Fruit fly (Drosophila melanogaster) whole organism, embryonic: ENCODE data around the gene crm.

ENCODE experiments used
- CG10267 ChIP-seq: fragments of 200-800 bp; sonication (Bioruptor generic); optimal IDR thresholded peaks from 2 replicates; lab custom pipeline; 2018; ENCODE audit warnings: missing biosample characterization, mild to moderate bottlenecking, missing genetic modification characterization, moderate library complexity
- CG13123 ChIP-seq: fragments of 200-800 bp; sonication (Bioruptor generic); optimal IDR thresholded peaks from 2 replicates; lab custom pipeline; 2016; ENCODE audit warnings: missing biosample characterization, missing genetic modification characterization
- CG13424 ChIP-seq: fragments of 200-800 bp; sonication (Bioruptor generic); optimal IDR thresholded peaks from 2 replicates; lab custom pipeline; 2019; ENCODE audit warnings: missing biosample characterization, mild to moderate bottlenecking, missing genetic modification characterization, moderate library complexity
- CG1603 ChIP-seq: fragments of 200-800 bp; sonication (Bioruptor generic); optimal IDR thresholded peaks from 2 replicates; lab custom pipeline; 2019; ENCODE audit warnings: missing biosample characterization, mild to moderate bottlenecking, missing genetic modification characterization, moderate library complexity
- CG18619 ChIP-seq: fragments of 200-800 bp; sonication (Bioruptor generic); optimal IDR thresholded peaks from 3 replicates; lab custom pipeline; 2017; ENCODE audit warnings: missing biosample characterization, mild to moderate bottlenecking, missing genetic modification characterization
- CG2116 ChIP-seq: fragments of 200-800 bp; sonication (Bioruptor generic); optimal IDR thresholded peaks from 3 replicates; lab custom pipeline; 2018; ENCODE audit warnings: missing biosample characterization, mild to moderate bottlenecking, missing genetic modification characterization
- CG2889 ChIP-seq: fragments of 200-800 bp; sonication (Bioruptor generic); IDR thresholded peaks from 3 replicates; pipeline ENCODE4 v1.3.6; 2022; ENCODE audit warnings: missing biosample characterization, missing genetic modification characterization
- CG30020 ChIP-seq: fragments of 200-800 bp; optimal IDR thresholded peaks from 2 replicates; lab custom pipeline; 2019; ENCODE audit warnings: missing biosample characterization, mild to moderate bottlenecking, missing genetic modification characterization, moderate library complexity
- CG30403 ChIP-seq: fragments of 200-800 bp; sonication (Bioruptor generic); optimal IDR thresholded peaks from 3 replicates; lab custom pipeline; 2016; ENCODE audit warnings: missing biosample characterization, missing genetic modification characterization
- CG32772 ChIP-seq: fragments of 200-800 bp; sonication (Bioruptor generic); IDR thresholded peaks from 2 replicates; pipeline ENCODE4 v1.3.6; 2022; ENCODE audit warnings: missing biosample characterization, missing genetic modification characterization
- CG3838 ChIP-seq: fragments of 200-800 bp; sonication (Bioruptor generic); optimal IDR thresholded peaks from 3 replicates; lab custom pipeline; 2016; ENCODE audit warnings: missing biosample characterization, missing genetic modification characterization
- CG4328 ChIP-seq: fragments of 200-800 bp; sonication (Bioruptor generic); optimal IDR thresholded peaks from 3 replicates; lab custom pipeline; 2017; ENCODE audit warnings: missing biosample characterization, missing genetic modification reagents, missing genetic modification characterization
- CG4404 ChIP-seq: fragments of 200-800 bp; sonication (Bioruptor generic); IDR thresholded peaks from 2 replicates; pipeline ENCODE4 v1.3.6; 2022; ENCODE audit warnings: missing biosample characterization, missing genetic modification characterization
- CG6654 ChIP-seq: fragments of 200-800 bp; sonication (Bioruptor generic); optimal IDR thresholded peaks from 2 replicates; lab custom pipeline; 2017; ENCODE audit warnings: missing biosample characterization, mild to moderate bottlenecking, missing genetic modification characterization
- CG6765 ChIP-seq: fragments of 200-800 bp; sonication (Bioruptor generic); optimal IDR thresholded peaks from 3 replicates; lab custom pipeline; 2017; ENCODE audit warnings: missing biosample characterization, mild to moderate bottlenecking, missing genetic modification characterization
- Chrac-16 ChIP-seq: fragments of 200-800 bp; sonication (Bioruptor generic); optimal IDR thresholded peaks from 3 replicates; lab custom pipeline; 2016; ENCODE audit warnings: missing biosample characterization, missing genetic modification characterization
- CrebB ChIP-seq: fragments of 200-800 bp; sonication (Bioruptor generic); optimal IDR thresholded peaks from 3 replicates; lab custom pipeline; 2018; ENCODE audit warnings: missing biosample characterization, mild to moderate bottlenecking, missing genetic modification characterization
- D19A ChIP-seq: fragments of 200-800 bp; optimal IDR thresholded peaks from 3 replicates; lab custom pipeline; 2019; ENCODE audit warnings: missing biosample characterization, mild to moderate bottlenecking, missing genetic modification characterization, moderate library complexity
- Dad ChIP-seq: fragments of 200-800 bp; sonication (Bioruptor generic); optimal IDR thresholded peaks from 3 replicates; lab custom pipeline; 2016; ENCODE audit warnings: missing biosample characterization, missing genetic modification characterization
- Doc3 ChIP-seq: fragments of 200-800 bp; sonication (Bioruptor generic); IDR thresholded peaks from 3 replicates; pipeline ENCODE4 v1.3.6; 2022; ENCODE audit warnings: missing biosample characterization, missing genetic modification characterization; ENCODE audit not compliant: partially characterized antibody
- Ets97D ChIP-seq: fragments of 200-800 bp; sonication (Bioruptor generic); optimal IDR thresholded peaks from 3 replicates; lab custom pipeline; 2016; ENCODE audit warnings: missing biosample characterization, missing genetic modification characterization
- Fer3 ChIP-seq: fragments of 200-800 bp; sonication (Bioruptor generic); optimal IDR thresholded peaks from 2 replicates; lab custom pipeline; 2018; ENCODE audit warnings: missing biosample characterization, mild to moderate bottlenecking, missing genetic modification characterization, moderate library complexity
- HmgZ ChIP-seq: fragments of 200-800 bp; sonication (Bioruptor generic); optimal IDR thresholded peaks from 2 replicates; lab custom pipeline; 2018; ENCODE audit warnings: missing biosample characterization, mild to moderate bottlenecking, missing genetic modification characterization
- MESR4 ChIP-seq: fragments of 200-800 bp; sonication (Bioruptor generic); optimal IDR thresholded peaks from 2 replicates; lab custom pipeline; 2018; ENCODE audit warnings: missing biosample characterization, mild to moderate bottlenecking, missing genetic modification characterization, moderate library complexity
- Mes4 ChIP-seq: fragments of 200-800 bp; sonication (Bioruptor generic); optimal IDR thresholded peaks from 2 replicates; lab custom pipeline; 2016; ENCODE audit warnings: missing biosample characterization, missing genetic modification characterization
- NfI ChIP-seq: fragments of 200-800 bp; sonication (Bioruptor generic); optimal IDR thresholded peaks from 3 replicates; lab custom pipeline; 2018; ENCODE audit warnings: missing biosample characterization, mild to moderate bottlenecking, missing genetic modification characterization, moderate library complexity
- Sin3A ChIP-seq: fragments of >200 bp; optimal IDR thresholded peaks from 2 replicates; lab custom pipeline; 2018
- Stat92E ChIP-seq, 3 experiments: fragments of >200 bp in 2 of 3; fragments of 200-800 bp in 1 of 3; sonication (Bioruptor generic) in 1 of 3; optimal IDR thresholded peaks; 2 replicates each; lab custom pipeline; 2017 to 2019; ENCODE audit warnings: missing biosample characterization in 3 of 3, missing genetic modification characterization in 3 of 3, mild to moderate bottlenecking in 1 of 3, moderate library complexity in 1 of 3
- ara ChIP-seq: fragments of 200-800 bp; sonication (Bioruptor generic); IDR thresholded peaks from 2 replicates; pipeline ENCODE4 v1.3.6; 2022; ENCODE audit warnings: missing biosample characterization, missing genetic modification characterization
- btn ChIP-seq: fragments of 200-800 bp; sonication (Bioruptor generic); optimal IDR thresholded peaks from 2 replicates; lab custom pipeline; 2016; ENCODE audit warnings: missing biosample characterization, missing genetic modification characterization
- chinmo ChIP-seq: fragments of 200-800 bp; sonication (Bioruptor generic); IDR thresholded peaks from 4 replicates; pipeline ENCODE4 v1.3.6; 2022; ENCODE audit warnings: missing biosample characterization, missing genetic modification characterization; ENCODE audit not compliant: partially characterized antibody
- crp ChIP-seq, 2 experiments: fragments of 200-800 bp; sonication (Bioruptor generic); optimal IDR thresholded peaks; 2 replicates in 1 of 2; 3 replicates in 1 of 2; lab custom pipeline; 2017; ENCODE audit warnings: missing biosample characterization in 2 of 2, missing genetic modification characterization in 2 of 2, mild to moderate bottlenecking in 1 of 2, moderate library complexity in 1 of 2
- dan ChIP-seq: fragments of 200-800 bp; sonication (Bioruptor generic); IDR thresholded peaks from 2 replicates; pipeline ENCODE4 v1.3.6; 2022; ENCODE audit warnings: missing biosample characterization, missing genetic modification characterization
- esg ChIP-seq: fragments of 200-800 bp; sonication (Bioruptor generic); conservative IDR thresholded peaks from 2 replicates; pipeline ENCODE4 v1.3.6; 2022; ENCODE audit warnings: missing biosample characterization, missing genetic modification characterization
- fd3F ChIP-seq: fragments of 200-800 bp; sonication (Bioruptor generic); optimal IDR thresholded peaks from 2 replicates; lab custom pipeline; 2018; ENCODE audit warnings: missing biosample characterization, mild to moderate bottlenecking, missing genetic modification characterization, moderate library complexity
- fd64A ChIP-seq: fragments of 200-800 bp; sonication (Bioruptor generic); optimal IDR thresholded peaks from 3 replicates; lab custom pipeline; 2018; ENCODE audit warnings: missing biosample characterization, mild to moderate bottlenecking, missing genetic modification characterization
- hth ChIP-seq: fragments of >200 bp; optimal IDR thresholded peaks from 2 replicates; lab custom pipeline; 2017; ENCODE audit warnings: inconsistent platforms
- lbe ChIP-seq: fragments of 200-800 bp; sonication (Bioruptor generic); optimal IDR thresholded peaks from 2 replicates; lab custom pipeline; 2016; ENCODE audit warnings: missing biosample characterization, mild to moderate bottlenecking, missing genetic modification characterization
- mld ChIP-seq: fragments of 200-800 bp; sonication (Bioruptor generic); IDR thresholded peaks from 3 replicates; pipeline ENCODE4 v1.3.6; 2022; ENCODE audit warnings: missing biosample characterization, missing genetic modification characterization; ENCODE audit not compliant: partially characterized antibody
- nerfin-2 ChIP-seq: fragments of 200-800 bp; sonication (Bioruptor generic); IDR thresholded peaks from 2 replicates; pipeline ENCODE4 v1.3.6; 2022; ENCODE audit warnings: missing biosample characterization, missing genetic modification characterization; ENCODE audit not compliant: partially characterized antibody
- oc ChIP-seq: fragments of 200-800 bp; sonication (Bioruptor generic); optimal IDR thresholded peaks from 2 replicates; lab custom pipeline; 2018; ENCODE audit warnings: missing biosample characterization, mild to moderate bottlenecking, missing genetic modification characterization, moderate library complexity
- pb ChIP-seq: fragments of 200-800 bp; sonication (Bioruptor generic); optimal IDR thresholded peaks from 3 replicates; lab custom pipeline; 2016; ENCODE audit warnings: missing biosample characterization, missing genetic modification characterization
- pum ChIP-seq: fragments of 200-800 bp; sonication (Bioruptor generic); optimal IDR thresholded peaks from 2 replicates; lab custom pipeline; 2016; ENCODE audit warnings: missing biosample characterization, missing genetic modification characterization
- rib ChIP-seq: fragments of 200-800 bp; sonication (Bioruptor generic); IDR thresholded peaks from 2 replicates; pipeline ENCODE4 v1.3.6; 2022; ENCODE audit warnings: missing biosample characterization, missing genetic modification characterization
- scrt ChIP-seq: fragments of 200-800 bp; sonication (Bioruptor generic); optimal IDR thresholded peaks from 2 replicates; lab custom pipeline; 2018; ENCODE audit warnings: missing biosample characterization, mild to moderate bottlenecking, missing genetic modification characterization, moderate library complexity
- slbo ChIP-seq: fragments of 200-800 bp; sonication (Bioruptor generic); IDR thresholded peaks from 2 replicates; pipeline ENCODE4 v1.3.6; 2022; ENCODE audit warnings: missing biosample characterization, missing genetic modification characterization
- sob ChIP-seq: fragments of 200-800 bp; sonication (Bioruptor generic); IDR thresholded peaks from 2 replicates; pipeline ENCODE4 v1.3.6; 2022; ENCODE audit warnings: missing biosample characterization, missing genetic modification characterization
- sr ChIP-seq: fragments of 200-800 bp; sonication (Bioruptor generic); IDR thresholded peaks from 3 replicates; pipeline ENCODE4 v1.3.6; 2022; ENCODE audit warnings: missing biosample characterization, missing genetic modification characterization
- sug ChIP-seq: fragments of 200-800 bp; optimal IDR thresholded peaks from 2 replicates; lab custom pipeline; 2019; ENCODE audit warnings: missing biosample characterization, mild to moderate bottlenecking, missing genetic modification characterization, moderate library complexity
- tio ChIP-seq: fragments of 200-800 bp; sonication (Bioruptor generic); optimal IDR thresholded peaks from 2 replicates; lab custom pipeline; 2017; ENCODE audit warnings: missing biosample characterization, missing genetic modification characterization, inconsistent platforms
- unc-4 ChIP-seq: fragments of 200-800 bp; sonication (Bioruptor generic); IDR thresholded peaks from 2 replicates; pipeline ENCODE4 v1.3.6; 2022; ENCODE audit warnings: missing biosample characterization, missing genetic modification characterization; ENCODE audit not compliant: partially characterized antibody

crm gene

DNA sequence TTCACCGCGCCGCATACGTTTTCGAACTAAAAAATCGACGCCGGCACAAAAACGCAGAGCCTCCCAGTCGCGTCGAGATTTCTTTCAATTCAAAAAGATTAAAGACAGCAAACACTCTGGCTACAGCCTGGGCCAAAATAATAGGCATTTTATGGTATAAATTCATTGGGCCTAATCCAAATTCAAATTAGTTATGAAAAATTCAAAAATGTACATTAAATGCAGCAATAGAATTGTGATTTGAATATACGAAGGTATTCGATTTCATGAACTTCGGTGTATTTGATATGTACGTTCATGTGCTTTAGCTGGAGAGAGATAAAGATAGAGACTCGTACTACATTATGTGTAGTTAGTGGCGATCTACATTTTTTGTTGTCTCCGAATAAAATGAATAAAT lies 5.5 kb upstream of the crm start, which contains the start of gene Syx4 (continued):
- TF ChIP-seq Ets97D (GFP tag; lab: Kevin White, UChicago) (peak; percentile 63), CG2116 (peak; percentile 50), crp (GFP tag; optimal IDR thresholded peaks at IDR 0.05; lab: Kevin White, UChicago) (peak in 1 of 2 experiments; percentile 27), sr (GFP tag; lab: Robert Waterston, UW) (peak; percentile 60; the same call in 2 of the 3 replicates), MESR4 (peak; percentile 27), CG13424 (tag; lab: Kevin White, UChicago) (peak; percentile 89), scrt (peak; percentile 79), lbe (peak; percentile 90), dan (no peak), chinmo (GFP tag; lab: Robert Waterston, UW) (no peak), Fer3 (tag; lab: Kevin White, UChicago) (peak; percentile 95), CG6765 (peak; percentile 83), esg (GFP tag; lab: Robert Waterston, UW) (peak; percentile 79), Sin3A (lab: Kevin White, UChicago) (no peak), NfI (GFP tag; lab: Kevin White, UChicago) (peak; percentile 88), CG30403 (peak; percentile 88), btn (peak; percentile 75), fd64A (GFP tag; lab: Kevin White, UChicago) (peak; percentile 49), fd3F (peak; percentile 92), CG4328 (peak; percentile 17), CG32772 (GFP tag; lab: Robert Waterston, UW) (peak; percentile 81), D19A (tag; lab: Kevin White, UChicago) (peak; percentile 85), mld (GFP tag; lab: Robert Waterston, UW) (no peak), sug (tag; lab: Kevin White, UChicago) (peak; percentile 64), CG1603 (tag; lab: Kevin White, UChicago) (peak; percentile 94), CrebB (tag; lab: Kevin White, UChicago) (peak; percentile 90), sob (GFP tag; lab: Robert Waterston, UW) (peak; percentile 93), hth (lab: Kevin White, UChicago) (no peak), ara (GFP tag; lab: Robert Waterston, UW) (peak; percentile 75), Chrac-16 (GFP tag; lab: Kevin White, UChicago) (peak; percentile 79), Dad (GFP tag; lab: Kevin White, UChicago) (peak; percentile 79), oc (tag; lab: Kevin White, UChicago) (peak; percentile 91), tio (GFP tag; lab: Kevin White, UChicago) (peak; percentile 86), Mes4 (GFP tag; lab: Kevin White, UChicago) (peak; percentile 76), slbo (GFP tag; lab: Robert Waterston, UW) (peak; percentile 93), CG18619 (GFP tag; lab: Kevin White, UChicago) (peak; percentile 86), pb (GFP tag; lab: Kevin White, UChicago) (peak; percentile 81), CG13123 (GFP tag; lab: Kevin White, UChicago) (peak; percentile 71), CG2889 (GFP tag; lab: Robert Waterston, UW) (peak; percentile 77), unc-4 (GFP tag; lab: Robert Waterston, UW) (no peak), CG3838 (GFP tag; lab: Kevin White, UChicago) (peak; percentile 77), nerfin-2 (no peak), pum (GFP tag; lab: Kevin White, UChicago) (peak; percentile 80), Doc3 (GFP tag; lab: Robert Waterston, UW) (no peak), HmgZ (tag; lab: Kevin White, UChicago) (peak; percentile 90), CG10267 (tag; lab: Kevin White, UChicago) (peak; percentile 78), CG6654 (GFP tag; lab: Kevin White, UChicago) (peak; percentile 78), CG4404 (peak; percentile 36; the same call in 1 of the 2 replicates), CG30020 (tag; lab: Kevin White, UChicago) (no peak), rib (peak; percentile 86), Stat92E (GFP tag; optimal IDR thresholded peaks at IDR 0.05; lab: Kevin White, UChicago) (no peak)
